Fruit fly (Drosophila melanogaster): Measurements from ENCODE around the gene CG42507.
A peak's percentile ranks its signal among the peaks of the same experiment; 100 is the strongest.

CG42507 gene

dm6 chr3L:14790849-14791646 is 33.3 kb upstream of the CG42507 start (continued):
- TF ChIP-seq Jarid2 (GFP tag; optimal IDR thresholded peaks at IDR 0.05) (no peak), CG32532 (GFP tag; IDR thresholded peaks at IDR 0.05) (peak; percentile 47; the same call in 1 of the 2 replicates), Gsc (GFP tag; IDR thresholded peaks at IDR 0.05) (no peak), lov (optimal IDR thresholded peaks at IDR 0.05) (no peak), lov (GFP tag; IDR thresholded peaks at IDR 0.05) (no peak), CG30403 (GFP tag; optimal IDR thresholded peaks at IDR 0.05) (no peak), CG31365 (tag; optimal IDR thresholded peaks at IDR 0.05) (no peak), ken (GFP tag; IDR thresholded peaks at IDR 0.05) (0 out of 3 replicates have a peak, but pooled peaks have one; percentile 29), CG17328 (GFP tag; IDR thresholded peaks at IDR 0.05) (peak; percentile 16; the same call in 1 of the 2 replicates), CG6272 (GFP tag; IDR thresholded peaks at IDR 0.05) (no peak), CG9437 (GFP tag; optimal IDR thresholded peaks at IDR 0.05) (no peak), sug (tag; optimal IDR thresholded peaks at IDR 0.05) (no peak), ci (GFP tag; IDR thresholded peaks at IDR 0.05) (0 out of 3 replicates have a peak, but pooled peaks have one; percentile 25), Tbp (GFP tag; optimal IDR thresholded peaks at IDR 0.05) (no peak), so (GFP tag; IDR thresholded peaks at IDR 0.05) (no peak), D19A (tag; optimal IDR thresholded peaks at IDR 0.05) (no peak), CG11696 (GFP tag; IDR thresholded peaks at IDR 0.05) (no peak), ham (GFP tag; IDR thresholded peaks at IDR 0.05) (no peak), tna (GFP tag; IDR thresholded peaks at IDR 0.05; ENCODE audit: partially characterized antibody) (no peak), chm (GFP tag; IDR thresholded peaks at IDR 0.05) (no peak), stwl (tag; optimal IDR thresholded peaks at IDR 0.05) (no peak), Dref (GFP tag; IDR thresholded peaks at IDR 0.05) (no peak), slou (GFP tag; optimal IDR thresholded peaks at IDR 0.05) (no peak), cato (GFP tag; optimal IDR thresholded peaks at IDR 0.05; ENCODE audit: borderline replicate concordance) (no peak), zf30C (GFP tag; optimal IDR thresholded peaks at IDR 0.05) (peak; percentile 87), CG8944 (GFP tag; optimal IDR thresholded peaks at IDR 0.05) (no peak), Hr39 (optimal IDR thresholded peaks at IDR 0.05) (no peak), CG17385 (GFP tag; optimal IDR thresholded peaks at IDR 0.05) (no peak), CG2199 (GFP tag; IDR thresholded peaks at IDR 0.05) (no peak), lmd (GFP tag; IDR thresholded peaks at IDR 0.05) (no peak), B-H1 (GFP tag; IDR thresholded peaks at IDR 0.05) (peak; percentile 18; the same call in 1 of the 3 replicates), nerfin-1 (tag; optimal IDR thresholded peaks at IDR 0.05) (no peak), CG12071 (GFP tag; optimal IDR thresholded peaks at IDR 0.05) (no peak), ttk (GFP tag; IDR thresholded peaks at IDR 0.05) (no peak), CG11560 (tag; IDR thresholded peaks at IDR 0.05) (no peak), disco-r (GFP tag; optimal IDR thresholded peaks at IDR 0.05) (no peak), Adf1 (GFP tag; IDR thresholded peaks at IDR 0.05) (no peak), Pdp1 (GFP tag; optimal IDR thresholded peaks at IDR 0.05) (peak in 1 of 2 experiments; percentile 63), CG4328 (GFP tag; optimal IDR thresholded peaks at IDR 0.05) (no peak), eyg (GFP tag; optimal IDR thresholded peaks at IDR 0.05) (no peak), CG2712 (tag; optimal IDR thresholded peaks at IDR 0.05) (no peak), Dek (tag; optimal IDR thresholded peaks at IDR 0.05) (no peak), Antp (GFP tag; optimal IDR thresholded peaks at IDR 0.05) (no peak), CG18262 (tag; optimal IDR thresholded peaks at IDR 0.05) (no peak), Taf1 (GFP tag; IDR thresholded peaks at IDR 0.05) (no peak), CG5180 (GFP tag; optimal IDR thresholded peaks at IDR 0.05) (no peak), CG10147 (GFP tag; optimal IDR thresholded peaks at IDR 0.05) (no peak), caup (GFP tag; optimal IDR thresholded peaks at IDR 0.05; ENCODE audit: severe bottlenecking) (no peak), CG10543 (GFP tag; optimal IDR thresholded peaks at IDR 0.05) (no peak), CG6654 (GFP tag; optimal IDR thresholded peaks at IDR 0.05) (no peak), mld (GFP tag; IDR thresholded peaks at IDR 0.05; ENCODE audit: partially characterized antibody) (no peak)
